Worm (Caenorhabditis elegans) whole organism, young adult: ENCODE measurements around the gene C05C9.3.
"Not testable (repeated sequence)": the region's sequence is repeated elsewhere in the genome, so short reads cannot be mapped to it uniquely, and the experiment has no call there.

Experiments
- F49E8.2 ChIP-seq: sonication (generic microtip); optimal IDR thresholded peaks from 3 replicates; lab custom pipeline; 2017; ENCODE audit warnings: missing genetic modification characterization, mild to moderate bottlenecking, missing compliant biosample characterization, antibody characterized with exemption, moderate library complexity; ENCODE audit not compliant: insufficient read depth
- atf-7 ChIP-seq: sonication (generic microtip); optimal IDR thresholded peaks from 2 replicates; lab custom pipeline; 2017; ENCODE audit warnings: mild to moderate bottlenecking, missing genetic modification characterization, missing compliant biosample characterization
- attf-3 ChIP-seq: fragments of 200-800 bp; sonication (Bioruptor generic); conservative IDR thresholded peaks from 2 replicates; pipeline ENCODE4 v1.3.6; 2022; ENCODE audit warnings: missing genetic modification reagents, missing genetic modification characterization, missing compliant biosample characterization
- die-1 ChIP-seq: sonication (generic microtip); optimal IDR thresholded peaks from 2 replicates; lab custom pipeline; 2016; ENCODE audit warnings: missing genotype, mild to moderate bottlenecking, missing genetic modification characterization, missing compliant biosample characterization
- efl-1 ChIP-seq: fragments of 150-350 bp; optimal IDR thresholded peaks from 2 replicates; lab custom pipeline; 2014; ENCODE audit warnings: missing biosample characterization, missing genetic modification reagents, missing genetic modification characterization
- egrh-3 ChIP-seq: fragments of 200-800 bp; sonication (Bioruptor generic); IDR thresholded peaks from 2 replicates; pipeline ENCODE4 v1.3.6; 2022; ENCODE audit warnings: missing genetic modification reagents, missing genetic modification characterization, missing compliant biosample characterization
- fkh-3 ChIP-seq: sonication (generic microtip); optimal IDR thresholded peaks from 2 replicates; lab custom pipeline; 2016; ENCODE audit warnings: mild to moderate bottlenecking, missing genetic modification characterization, missing compliant biosample characterization
- lin-54 ChIP-seq: fragments of 200-800 bp; sonication (Bioruptor generic); optimal IDR thresholded peaks from 2 replicates; lab custom pipeline; 2018; ENCODE audit warnings: mild to moderate bottlenecking, missing genetic modification characterization, missing compliant biosample characterization
- mxl-1 ChIP-seq: sonication (generic microtip); optimal IDR thresholded peaks from 2 replicates; lab custom pipeline; 2016; ENCODE audit warnings: missing genetic modification characterization, missing compliant biosample characterization
- nhr-80 ChIP-seq: sonication (generic microtip); optimal IDR thresholded peaks from 2 replicates; lab custom pipeline; 2016; ENCODE audit warnings: missing genetic modification characterization, missing compliant biosample characterization
- pha-4 ChIP-seq: fragments of 150-350 bp; sonication (generic microtip); optimal IDR thresholded peaks from 2 replicates; lab custom pipeline; 2014; ENCODE audit warnings: missing biosample characterization, missing genetic modification reagents, missing genetic modification characterization
- snpc-4 ChIP-seq, 5 experiments: fragments of 150-350 bp in 1 of 5; sonication (generic microtip) in 4 of 5; optimal IDR thresholded peaks; 2 replicates each; lab custom pipeline; 2014 to 2018; ENCODE audit warnings: missing genetic modification characterization in 5 of 5, missing biosample characterization in 3 of 5, antibody characterized with exemption in 2 of 5, mild to moderate bottlenecking in 2 of 5, missing compliant biosample characterization in 2 of 5, missing genotype in 2 of 5, moderate library complexity in 2 of 5, missing genetic modification reagents in 1 of 5
- tbx-9 ChIP-seq: sonication (generic microtip); optimal IDR thresholded peaks from 2 replicates; lab custom pipeline; 2016; ENCODE audit warnings: borderline replicate concordance, missing genetic modification characterization, inconsistent platforms, missing compliant biosample characterization

- not testable (repeated sequence) for TF ChIP-seq F49E8.2 (tag; lab: Kevin White, UChicago); fkh-3 (tag; lab: Kevin White, UChicago); atf-7 (tag; lab: Kevin White, UChicago); attf-3 (GFP tag; lab: Robert Waterston, UW); die-1 (tag; lab: Kevin White, UChicago); snpc-4 (GFP tag; optimal IDR thresholded peaks at IDR 0.05; lab: Kevin White, UChicago); snpc-4 (tag; optimal IDR thresholded peaks at IDR 0.05; lab: Kevin White, UChicago); tbx-9 (tag; lab: Kevin White, UChicago); mxl-1 (tag; lab: Kevin White, UChicago); lin-54 (GFP tag; lab: Kevin White, UChicago); efl-1 (GFP tag; lab: Kevin White, UChicago); nhr-80; pha-4 (tag; lab: Kevin White, UChicago)
- peak; percentile 88; the same call in 1 of the 2 replicates for TF ChIP-seq egrh-3 (GFP tag; lab: Robert Waterston, UW)
These were observed 49.3 kb upstream of the C05C9.3 start for ce11 chrX:11201915-11202314.
